Fruit fly (Drosophila melanogaster) whole organism, pupa: ENCODE results near the gene CG15429.

Experiments used
- CG13204 ChIP-seq: fragments of 200-800 bp; sonication (Bioruptor generic); optimal IDR thresholded peaks from 2 replicates; lab custom pipeline; 2018; ENCODE audit warnings: missing biosample characterization, mild to moderate bottlenecking, missing genetic modification characterization, moderate library complexity
- CG17806 ChIP-seq: fragments of 200-800 bp; sonication (Bioruptor generic); optimal IDR thresholded peaks from 2 replicates; lab custom pipeline; 2018; ENCODE audit warnings: missing biosample characterization, mild to moderate bottlenecking, missing genetic modification characterization, moderate library complexity
- CG34367 ChIP-seq: fragments of 200-800 bp; sonication (Bioruptor generic); optimal IDR thresholded peaks from 2 replicates; lab custom pipeline; 2018; ENCODE audit warnings: missing biosample characterization, mild to moderate bottlenecking, missing genetic modification characterization
- CG8159 ChIP-seq: fragments of 200-800 bp; sonication (Bioruptor generic); optimal IDR thresholded peaks from 3 replicates; lab custom pipeline; 2018; ENCODE audit warnings: missing biosample characterization, mild to moderate bottlenecking, missing genetic modification characterization, moderate library complexity
- Ets98B ChIP-seq: fragments of 200-800 bp; sonication (Bioruptor generic); IDR thresholded peaks from 2 replicates; pipeline ENCODE4 v1.3.6; 2022; ENCODE audit warnings: missing biosample characterization, missing genetic modification characterization
- Pif1A ChIP-seq: fragments of 200-800 bp; sonication (Bioruptor generic); optimal IDR thresholded peaks from 3 replicates; lab custom pipeline; 2016; ENCODE audit warnings: missing biosample characterization, missing genetic modification characterization
- fd96Ca ChIP-seq: fragments of 200-800 bp; sonication (Bioruptor generic); IDR thresholded peaks from 3 replicates; pipeline ENCODE4 v1.3.6; 2022; ENCODE audit warnings: missing biosample characterization, missing genetic modification characterization
- gl ChIP-seq: fragments of 200-800 bp; sonication (Bioruptor generic); optimal IDR thresholded peaks from 2 replicates; lab custom pipeline; 2018; ENCODE audit warnings: missing biosample characterization, mild to moderate bottlenecking, missing genetic modification characterization

dm6 chr2L:4352675-4353074 lies at the start of gene CG15429:
- TF ChIP-seq gl, result no peak
- TF ChIP-seq Pif1A (GFP tag; lab: Kevin White, UChicago), result no peak
- no peak for TF ChIP-seq CG17806 (tag; lab: Kevin White, UChicago)
- no peak for TF ChIP-seq Ets98B (GFP tag; lab: Robert Waterston, UW)
- TF ChIP-seq CG8159 (tag; lab: Kevin White, UChicago), result no peak
- no peak for TF ChIP-seq CG13204 (GFP tag; lab: Kevin White, UChicago)
- TF ChIP-seq fd96Ca (GFP tag; lab: Robert Waterston, UW), result no peak
- TF ChIP-seq CG34367 (tag; lab: Kevin White, UChicago), result no peak
